Worm (Caenorhabditis elegans) whole organism, L2 larva: Measurements from ENCODE around the gene mbr-1.

Experiments used
- C34F6.9 ChIP-seq: fragments of 150-350 bp; optimal IDR thresholded peaks from 2 replicates; lab custom pipeline; 2014; ENCODE audit warnings: missing biosample characterization, missing genetic modification characterization
- F13H6.1 ChIP-seq: sonication (generic microtip); optimal IDR thresholded peaks from 2 replicates; lab custom pipeline; 2016; ENCODE audit warnings: missing genetic modification characterization, missing compliant biosample characterization
- R02D3.7 ChIP-seq: fragments of 150-350 bp; optimal IDR thresholded peaks from 2 replicates; lab custom pipeline; 2014; ENCODE audit warnings: missing biosample characterization, missing genetic modification characterization
- Y55F3AM.14 ChIP-seq: fragments of 200-800 bp; sonication (Bioruptor generic); optimal IDR thresholded peaks from 2 replicates; lab custom pipeline; 2018; ENCODE audit warnings: mild to moderate bottlenecking, missing genetic modification characterization, missing compliant biosample characterization
- ZK546.5 ChIP-seq: sonication (generic microtip); optimal IDR thresholded peaks from 2 replicates; lab custom pipeline; 2017; ENCODE audit warnings: missing biosample characterization, missing genetic modification characterization
- alr-1 ChIP-seq: fragments of 150-350 bp; optimal IDR thresholded peaks from 2 replicates; lab custom pipeline; 2014; ENCODE audit warnings: missing biosample characterization, missing genetic modification characterization
- aly-2 ChIP-seq: fragments of 150-350 bp; optimal IDR thresholded peaks from 2 replicates; lab custom pipeline; 2014; ENCODE audit warnings: missing biosample characterization, missing genetic modification characterization
- ama-1 ChIP-seq: fragments of 150-350 bp; optimal IDR thresholded peaks from 2 replicates; lab custom pipeline; 2018; ENCODE audit warnings: inconsistent platforms
- blmp-1 ChIP-seq: sonication (generic microtip); optimal IDR thresholded peaks from 2 replicates; lab custom pipeline; 2017; ENCODE audit warnings: missing genetic modification characterization, mild to moderate bottlenecking, missing compliant biosample characterization, antibody characterized with exemption, moderate library complexity; ENCODE audit not compliant: insufficient read depth
- ceh-16 ChIP-seq: fragments of 150-350 bp; optimal IDR thresholded peaks from 2 replicates; lab custom pipeline; 2014; ENCODE audit warnings: missing biosample characterization, missing genetic modification characterization
- crh-2 ChIP-seq: sonication (generic microtip); optimal IDR thresholded peaks from 2 replicates; lab custom pipeline; 2017; ENCODE audit warnings: missing biosample characterization, missing genetic modification characterization
- dmd-4 ChIP-seq: sonication (generic microtip); optimal IDR thresholded peaks from 2 replicates; lab custom pipeline; 2017; ENCODE audit warnings: missing biosample characterization, missing genetic modification characterization
- elt-1 ChIP-seq: fragments of 150-350 bp; optimal IDR thresholded peaks from 2 replicates; lab custom pipeline; 2014; ENCODE audit warnings: missing biosample characterization, missing genetic modification characterization
- elt-3 ChIP-seq: sonication (generic microtip); optimal IDR thresholded peaks from 2 replicates; lab custom pipeline; 2017; ENCODE audit warnings: missing biosample characterization, missing genetic modification characterization
- fos-1 ChIP-seq: fragments of 150-350 bp; optimal IDR thresholded peaks from 2 replicates; lab custom pipeline; 2014; ENCODE audit warnings: missing biosample characterization, missing genetic modification characterization
- gmeb-1 ChIP-seq: fragments of 150-350 bp; optimal IDR thresholded peaks from 2 replicates; lab custom pipeline; 2014; ENCODE audit warnings: missing biosample characterization, missing genetic modification characterization
- lin-11 ChIP-seq: fragments of 150-350 bp; sonication (generic microtip); optimal IDR thresholded peaks from 2 replicates; lab custom pipeline; 2014; ENCODE audit warnings: missing biosample characterization, missing genetic modification characterization, inconsistent platforms, mixed read lengths
- lin-13 ChIP-seq: fragments of 150-350 bp; optimal IDR thresholded peaks from 2 replicates; lab custom pipeline; 2014; ENCODE audit warnings: missing biosample characterization, missing genetic modification reagents, missing genetic modification characterization
- lin-39 ChIP-seq: fragments of 150-350 bp; optimal IDR thresholded peaks from 2 replicates; lab custom pipeline; 2014; ENCODE audit warnings: missing biosample characterization, missing genetic modification reagents, missing genetic modification characterization
- mab-5 ChIP-seq: fragments of 150-350 bp; optimal IDR thresholded peaks from 2 replicates; lab custom pipeline; 2014; ENCODE audit warnings: missing biosample characterization, missing genetic modification characterization
- mbf-1 ChIP-seq: sonication (generic microtip); optimal IDR thresholded peaks from 2 replicates; lab custom pipeline; 2017; ENCODE audit warnings: missing biosample characterization, missing genetic modification characterization
- mdl-1 ChIP-seq, 2 experiments: fragments of 150-350 bp in 1 of 2; sonication (generic microtip) in 1 of 2; optimal IDR thresholded peaks; 2 replicates each; lab custom pipeline; 2017; ENCODE audit warnings: missing biosample characterization in 2 of 2, missing genetic modification characterization in 2 of 2
- nhr-10 ChIP-seq: sonication (generic microtip); optimal IDR thresholded peaks from 2 replicates; lab custom pipeline; 2017; ENCODE audit warnings: missing biosample characterization, missing genetic modification characterization
- nhr-11 ChIP-seq: fragments of 150-350 bp; optimal IDR thresholded peaks from 2 replicates; lab custom pipeline; 2014; ENCODE audit warnings: missing biosample characterization, missing genetic modification characterization
- nhr-12 ChIP-seq: fragments of 150-350 bp; optimal IDR thresholded peaks from 2 replicates; lab custom pipeline; 2014; ENCODE audit warnings: missing biosample characterization, missing genetic modification characterization
- nhr-129 ChIP-seq: fragments of 150-350 bp; optimal IDR thresholded peaks from 2 replicates; lab custom pipeline; 2014; ENCODE audit warnings: missing biosample characterization, missing genetic modification characterization
- nhr-21 ChIP-seq: fragments of 150-350 bp; optimal IDR thresholded peaks from 2 replicates; lab custom pipeline; 2014; ENCODE audit warnings: missing biosample characterization, missing genetic modification characterization
- nhr-23 ChIP-seq: fragments of 150-350 bp; optimal IDR thresholded peaks from 2 replicates; lab custom pipeline; 2014; ENCODE audit warnings: missing biosample characterization, missing genetic modification reagents, missing genetic modification characterization
- nhr-237 ChIP-seq: fragments of 150-350 bp; optimal IDR thresholded peaks from 2 replicates; lab custom pipeline; 2014; ENCODE audit warnings: missing biosample characterization, missing genetic modification characterization
- nhr-25 ChIP-seq: fragments of 150-350 bp; sonication (generic microtip); optimal IDR thresholded peaks from 3 replicates; lab custom pipeline; 2014; ENCODE audit warnings: missing biosample characterization, missing genetic modification characterization
- nhr-6 ChIP-seq: fragments of 150-350 bp; optimal IDR thresholded peaks from 2 replicates; lab custom pipeline; 2014; ENCODE audit warnings: missing biosample characterization, missing genetic modification characterization
- nhr-77 ChIP-seq: fragments of 150-350 bp; optimal IDR thresholded peaks from 2 replicates; lab custom pipeline; 2014; ENCODE audit warnings: missing biosample characterization, missing genetic modification characterization
- peb-1 ChIP-seq: fragments of 150-350 bp; optimal IDR thresholded peaks from 2 replicates; lab custom pipeline; 2014; ENCODE audit warnings: missing biosample characterization, missing genetic modification characterization
- sem-4 ChIP-seq: fragments of 150-350 bp; optimal IDR thresholded peaks from 2 replicates; lab custom pipeline; 2014; ENCODE audit warnings: missing biosample characterization, missing genetic modification reagents, missing genetic modification characterization
- skn-1 ChIP-seq: sonication (generic microtip); optimal IDR thresholded peaks from 2 replicates; lab custom pipeline; 2017; ENCODE audit warnings: missing biosample characterization, missing genetic modification characterization
- sma-9 ChIP-seq, 2 experiments: fragments of 150-350 bp in 1 of 2; sonication (generic microtip) in 1 of 2; optimal IDR thresholded peaks; 2 replicates each; lab custom pipeline; 2014 to 2016; ENCODE audit warnings: missing genetic modification characterization in 2 of 2, mild to moderate bottlenecking in 1 of 2, missing biosample characterization in 1 of 2, missing compliant biosample characterization in 1 of 2, missing genetic modification reagents in 1 of 2, moderate library complexity in 1 of 2
- snpc-4 ChIP-seq: fragments of 150-350 bp; optimal IDR thresholded peaks from 2 replicates; lab custom pipeline; 2014; ENCODE audit warnings: missing biosample characterization, missing genetic modification characterization
- unc-55 ChIP-seq: fragments of 150-350 bp; sonication (generic microtip); optimal IDR thresholded peaks from 3 replicates; lab custom pipeline; 2014; ENCODE audit warnings: missing biosample characterization, missing genetic modification reagents, missing genetic modification characterization
- unc-62 ChIP-seq: fragments of 150-350 bp; optimal IDR thresholded peaks from 2 replicates; lab custom pipeline; 2014; ENCODE audit warnings: missing biosample characterization, missing genetic modification reagents, missing genetic modification characterization
- zag-1 ChIP-seq: fragments of 150-350 bp; optimal IDR thresholded peaks from 2 replicates; lab custom pipeline; 2014; ENCODE audit warnings: missing biosample characterization, missing genetic modification characterization
- ztf-1 ChIP-seq: fragments of 200-800 bp; sonication (Bioruptor generic); conservative IDR thresholded peaks from 2 replicates; pipeline ENCODE4 v1.3.6; 2022; ENCODE audit warnings: missing genetic modification characterization, missing compliant biosample characterization
- ztf-11 ChIP-seq: sonication (generic microtip); optimal IDR thresholded peaks from 2 replicates; lab custom pipeline; 2017; ENCODE audit warnings: missing biosample characterization, missing genetic modification characterization
- ztf-4 ChIP-seq: fragments of 150-350 bp; optimal IDR thresholded peaks from 2 replicates; lab custom pipeline; 2014; ENCODE audit warnings: missing biosample characterization, missing genetic modification characterization

The mbr-1 gene

DNA sequence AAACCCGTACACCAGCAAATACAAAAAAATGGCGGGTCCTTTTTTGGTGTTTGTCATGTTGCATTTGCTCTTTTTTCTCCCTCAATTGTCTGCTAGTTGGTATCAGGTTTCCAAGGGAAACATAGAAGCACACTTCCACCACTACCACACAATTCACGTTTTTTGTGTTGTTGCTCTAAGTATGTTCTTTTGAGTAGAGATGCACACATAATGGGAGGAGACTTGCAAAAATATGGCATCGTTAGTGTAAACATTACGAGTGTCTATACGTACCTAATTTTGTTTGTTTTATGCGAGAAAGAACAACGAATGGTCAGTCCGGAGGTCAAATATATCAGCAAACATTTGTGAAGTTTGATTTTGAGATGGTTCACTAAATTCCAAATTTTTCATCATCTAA is 48.1 kb upstream of the mbr-1 start:
- TF ChIP-seq sma-9 (GFP tag; optimal IDR thresholded peaks at IDR 0.05; lab: Kevin White, UChicago) (peak; percentile 54), sma-9 (tag; optimal IDR thresholded peaks at IDR 0.05; lab: Kevin White, UChicago) (no peak), lin-11 (no peak), F13H6.1 (tag; lab: Kevin White, UChicago) (peak; percentile 20), alr-1 (no peak)

DNA sequence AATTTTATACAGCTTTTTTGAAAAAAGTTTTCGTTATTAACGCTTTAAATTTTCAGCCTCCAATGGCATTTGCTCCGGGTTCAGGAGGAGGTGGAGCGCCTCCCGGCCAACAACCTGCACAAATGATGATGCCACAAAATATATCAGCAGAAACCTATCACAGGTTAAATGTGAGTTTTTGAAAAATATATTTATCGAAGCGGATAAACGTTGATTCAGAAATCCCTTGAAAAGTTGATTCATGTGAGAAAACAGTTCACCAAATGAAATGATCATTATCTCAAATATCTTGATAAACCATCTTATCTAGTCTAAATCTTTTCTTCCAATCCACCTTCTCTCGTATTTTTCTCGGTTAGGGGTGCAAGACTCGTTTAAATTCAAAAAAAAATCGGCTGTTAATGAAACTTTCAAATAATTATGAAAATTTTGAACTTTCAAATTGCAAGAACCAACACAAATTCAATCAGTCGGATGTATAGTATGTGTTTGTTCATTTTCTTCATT is 47.4 kb upstream of the mbr-1 start, which contains the start of gene sma-9:
Gene sma-9 (plus strand): TSS at position 51 of the 507 bp plus-strand sequence.
- TF ChIP-seq lin-11 (no peak), ztf-1 (GFP tag; lab: Robert Waterston, UW) (no peak), aly-2 (tag; lab: Kevin White, UChicago) (no peak), nhr-25 (tag; lab: Kevin White, UChicago) (peak; percentile 69), nhr-11 (tag; lab: Kevin White, UChicago) (no peak), sma-9 (GFP tag; optimal IDR thresholded peaks at IDR 0.05; lab: Kevin White, UChicago) (peak; percentile 91), sma-9 (tag; optimal IDR thresholded peaks at IDR 0.05; lab: Kevin White, UChicago) (no peak), snpc-4 (no peak), nhr-129 (no peak), ZK546.5 (tag; lab: Kevin White, UChicago) (no peak), ceh-16 (tag; lab: Kevin White, UChicago) (peak; percentile 45), sem-4 (no peak), nhr-6 (tag; lab: Kevin White, UChicago) (no peak), dmd-4 (tag; lab: Kevin White, UChicago) (no peak), unc-55 (no peak), nhr-12 (no peak), blmp-1 (no peak), ama-1 (lab: Kevin White, UChicago) (no peak), lin-13 (no peak), ztf-4 (tag; lab: Kevin White, UChicago) (no peak), fos-1 (tag; lab: Kevin White, UChicago) (no peak), Y55F3AM.14 (no peak), nhr-21 (no peak), elt-3 (tag; lab: Kevin White, UChicago) (no peak), alr-1 (no peak), nhr-23 (tag; lab: Kevin White, UChicago) (peak; percentile 75), nhr-10 (tag; lab: Kevin White, UChicago) (no peak), unc-62 (GFP tag; lab: Kevin White, UChicago) (no peak), nhr-77 (tag; lab: Kevin White, UChicago) (no peak), F13H6.1 (tag; lab: Kevin White, UChicago) (no peak), elt-1 (tag; lab: Kevin White, UChicago) (peak; percentile 84), mdl-1 (tag; optimal IDR thresholded peaks at IDR 0.05; lab: Kevin White, UChicago) (no peak), crh-2 (no peak)

DNA sequence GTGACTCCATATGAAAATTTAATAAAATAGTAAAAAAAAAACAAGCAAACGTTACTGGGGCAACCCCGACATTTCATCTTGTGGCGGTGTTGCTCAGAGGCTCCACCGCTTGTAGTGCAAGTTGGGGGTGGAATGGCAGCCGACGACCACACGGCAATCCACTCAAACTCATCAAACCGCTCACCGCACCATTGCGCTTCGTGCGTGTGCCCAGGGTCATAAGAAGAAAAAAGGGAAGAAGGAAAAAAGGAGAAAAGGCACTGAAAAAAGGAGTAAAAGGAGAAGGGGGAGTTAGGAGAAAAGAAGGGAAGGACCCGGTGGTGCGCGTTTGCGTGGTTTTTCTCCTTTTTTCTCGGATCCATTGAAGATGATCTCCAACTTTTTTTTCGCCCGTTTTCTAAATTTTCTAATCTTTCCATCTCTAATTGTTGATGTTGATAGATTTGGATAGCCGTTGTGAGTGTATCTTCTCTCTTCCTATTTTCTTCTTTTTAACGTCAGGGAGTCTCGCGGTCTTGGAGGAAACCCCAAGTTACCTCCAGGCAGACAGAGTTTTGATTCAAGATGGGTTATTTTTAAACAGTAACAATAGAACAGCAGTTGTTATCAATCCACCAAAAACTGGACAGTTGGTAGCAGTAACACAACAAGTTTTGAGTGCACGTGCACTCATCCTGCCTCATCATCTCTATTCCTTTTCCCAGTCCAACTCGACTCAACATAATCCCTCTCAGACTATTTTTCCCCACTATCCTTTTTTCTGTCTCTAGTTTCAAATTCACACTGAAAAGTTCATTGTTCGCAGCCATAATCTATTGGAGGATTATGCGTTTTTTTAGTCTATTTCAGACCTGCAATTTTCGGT is 46.7 kb upstream of the mbr-1 start:
- TF ChIP-seq nhr-237 (tag; lab: Kevin White, UChicago), result no peak
- no peak for TF ChIP-seq ztf-1 (GFP tag; lab: Robert Waterston, UW)
- peak; percentile 9 for TF ChIP-seq nhr-129
- no peak for TF ChIP-seq nhr-11 (tag; lab: Kevin White, UChicago)
- no peak for TF ChIP-seq ama-1 (lab: Kevin White, UChicago)
- TF ChIP-seq nhr-25 (tag; lab: Kevin White, UChicago), result no peak
- no peak for TF ChIP-seq nhr-21
- TF ChIP-seq alr-1, result no peak
- no peak for TF ChIP-seq R02D3.7 (tag; lab: Kevin White, UChicago)
- peak; percentile 0 for TF ChIP-seq sem-4
- no peak for TF ChIP-seq mab-5 (tag; lab: Kevin White, UChicago)
- TF ChIP-seq sma-9 (GFP tag; optimal IDR thresholded peaks at IDR 0.05; lab: Kevin White, UChicago), result peak; percentile 78
- TF ChIP-seq sma-9 (tag; optimal IDR thresholded peaks at IDR 0.05; lab: Kevin White, UChicago), result no peak
- peak; percentile 28 for TF ChIP-seq elt-1 (tag; lab: Kevin White, UChicago)
- TF ChIP-seq lin-39 (tag; lab: Kevin White, UChicago), result no peak
- peak; percentile 14 for TF ChIP-seq zag-1 (tag; lab: Kevin White, UChicago)
- TF ChIP-seq unc-62 (GFP tag; lab: Kevin White, UChicago), result no peak
- TF ChIP-seq skn-1 (tag; lab: Kevin White, UChicago), result no peak
- no peak for TF ChIP-seq nhr-12
- TF ChIP-seq peb-1 (tag; lab: Kevin White, UChicago), result no peak
- TF ChIP-seq ceh-16 (tag; lab: Kevin White, UChicago), result no peak
- no peak for TF ChIP-seq unc-55
- no peak for TF ChIP-seq blmp-1
- no peak for TF ChIP-seq elt-3 (tag; lab: Kevin White, UChicago)
- TF ChIP-seq ztf-11 (tag; lab: Kevin White, UChicago), result no peak
- TF ChIP-seq aly-2 (tag; lab: Kevin White, UChicago), result no peak
- TF ChIP-seq ztf-4 (tag; lab: Kevin White, UChicago), result no peak
- no peak for TF ChIP-seq gmeb-1 (tag; lab: Kevin White, UChicago)
- TF ChIP-seq mbf-1, result no peak
- TF ChIP-seq snpc-4, result peak; percentile 83
- no peak for TF ChIP-seq F13H6.1 (tag; lab: Kevin White, UChicago)
- no peak for TF ChIP-seq fos-1 (tag; lab: Kevin White, UChicago)
- no peak for TF ChIP-seq ZK546.5 (tag; lab: Kevin White, UChicago)
- TF ChIP-seq Y55F3AM.14, result no peak
- TF ChIP-seq nhr-10 (tag; lab: Kevin White, UChicago), result no peak
- TF ChIP-seq C34F6.9, result peak; percentile 13
- TF ChIP-seq nhr-6 (tag; lab: Kevin White, UChicago), result no peak
- TF ChIP-seq dmd-4 (tag; lab: Kevin White, UChicago), result no peak
